Worm (Caenorhabditis elegans) whole organism, early embryonic: ENCODE results near the gene M03B6.3.

Experiments used
- ama-1 ChIP-seq: fragments of 150-350 bp; optimal IDR thresholded peaks from 2 replicates; lab custom pipeline; 2014
- ceh-13 ChIP-seq: fragments of 200-800 bp; sonication (Bioruptor generic); optimal IDR thresholded peaks from 2 replicates; lab custom pipeline; 2018; ENCODE audit warnings: mild to moderate bottlenecking, missing genetic modification characterization, missing compliant biosample characterization
- ceh-36 ChIP-seq: sonication (generic microtip); optimal IDR thresholded peaks from 2 replicates; lab custom pipeline; 2016; ENCODE audit warnings: missing genetic modification characterization, inconsistent platforms, missing compliant biosample characterization
- flt-1 ChIP-seq: fragments of 200-800 bp; sonication (Bioruptor generic); IDR thresholded peaks from 2 replicates; pipeline ENCODE4 v1.3.6; 2022; ENCODE audit warnings: missing genetic modification characterization, missing compliant biosample characterization
- hmbx-1 ChIP-seq: sonication (generic microtip); optimal IDR thresholded peaks from 2 replicates; lab custom pipeline; 2016; ENCODE audit warnings: mild to moderate bottlenecking, missing genetic modification characterization, missing compliant biosample characterization
- tbx-11 ChIP-seq: fragments of 200-800 bp; sonication (Bioruptor generic); IDR thresholded peaks from 2 replicates; pipeline ENCODE4 v1.3.6; 2022; ENCODE audit warnings: missing genetic modification characterization, missing compliant biosample characterization

- TF ChIP-seq ceh-36 (tag; lab: Kevin White, UChicago) (no peak), flt-1 (GFP tag; lab: Robert Waterston, UW) (no peak), ama-1 (no peak), ceh-13 (GFP tag; lab: Kevin White, UChicago) (no peak), hmbx-1 (tag; lab: Kevin White, UChicago) (no peak), tbx-11 (GFP tag; lab: Robert Waterston, UW) (no peak)
These were observed at the start of gene M03B6.3 for ce11 chrX:13864191-13864590.
